Worm (Caenorhabditis elegans) whole organism, L3 larva: ENCODE data around the gene acl-6.

Experiments used
- aly-2 ChIP-seq: fragments of 150-350 bp; optimal IDR thresholded peaks from 2 replicates; lab custom pipeline; 2014; ENCODE audit warnings: missing biosample characterization, missing genetic modification characterization
- ceh-9 ChIP-seq: sonication (generic microtip); optimal IDR thresholded peaks from 2 replicates; lab custom pipeline; 2018; ENCODE audit warnings: missing biosample characterization, missing genetic modification characterization
- lin-39 ChIP-seq: fragments of 150-350 bp; optimal IDR thresholded peaks from 2 replicates; lab custom pipeline; 2018; ENCODE audit warnings: missing biosample characterization, missing genetic modification reagents, missing genetic modification characterization
- nhr-11 ChIP-seq: fragments of 150-350 bp; optimal IDR thresholded peaks from 2 replicates; lab custom pipeline; 2014; ENCODE audit warnings: missing biosample characterization, missing genetic modification characterization
- pqm-1 ChIP-seq: fragments of 150-350 bp; optimal IDR thresholded peaks from 2 replicates; lab custom pipeline; 2017; ENCODE audit warnings: missing biosample characterization, missing genetic modification characterization, inconsistent platforms
- skn-1 ChIP-seq: fragments of 150-350 bp; optimal IDR thresholded peaks from 2 replicates; lab custom pipeline; 2014; ENCODE audit warnings: missing biosample characterization, missing genetic modification characterization
- tbx-2 ChIP-seq: sonication (generic microtip); optimal IDR thresholded peaks from 2 replicates; lab custom pipeline; 2016; ENCODE audit warnings: mild to moderate bottlenecking, missing genetic modification characterization, missing compliant biosample characterization
- zag-1 ChIP-seq: fragments of 150-350 bp; optimal IDR thresholded peaks from 2 replicates; lab custom pipeline; 2014; ENCODE audit warnings: missing biosample characterization, missing genetic modification characterization
- ztf-11 ChIP-seq: fragments of 150-350 bp; optimal IDR thresholded peaks from 2 replicates; lab custom pipeline; 2014; ENCODE audit warnings: missing biosample characterization, missing genetic modification characterization

- TF ChIP-seq nhr-11 (tag; lab: Kevin White, UChicago) = no peak
- TF ChIP-seq aly-2 (tag; lab: Kevin White, UChicago) = no peak
- no peak for TF ChIP-seq lin-39 (tag; lab: Kevin White, UChicago)
- no peak for TF ChIP-seq zag-1 (tag; lab: Kevin White, UChicago)
- no peak for TF ChIP-seq pqm-1 (tag; lab: Kevin White, UChicago)
- no peak for TF ChIP-seq ceh-9 (tag; lab: Kevin White, UChicago)
- no peak for TF ChIP-seq tbx-2
- no peak for TF ChIP-seq ztf-11
- no peak for TF ChIP-seq skn-1 (tag; lab: Kevin White, UChicago)
Measured at ce11 chrV:5444037-5444436, 10.9 kb downstream of the acl-6 start.
